Fruit fly (Drosophila melanogaster): Measurements from ENCODE around the gene CG4691.

dm6 chr2L:14712245-14712644, 48.3 kb upstream of the CG4691 start, which contains the start of gene CG15282:
- TF ChIP-seq br (GFP tag; optimal IDR thresholded peaks at IDR 0.05) (no peak), pan (optimal IDR thresholded peaks at IDR 0.05) (no peak), tai (GFP tag; optimal IDR thresholded peaks at IDR 0.05) (no peak), psq (GFP tag; optimal IDR thresholded peaks at IDR 0.05) (no peak)

Data from whole organism, wandering third instar larva.